Fruit fly (Drosophila melanogaster): Measurements from ENCODE around the gene Ranbp21.

Gene Ranbp21

dm6 chrX:19679207-19679606, 27.1 kb upstream of the Ranbp21 start:
- TF ChIP-seq Dll (optimal IDR thresholded peaks at IDR 0.05) (no peak), pan (optimal IDR thresholded peaks at IDR 0.05) (no peak), psq (optimal IDR thresholded peaks at IDR 0.05) (no peak), usp (GFP tag; optimal IDR thresholded peaks at IDR 0.05) (no peak), EcR (GFP tag; optimal IDR thresholded peaks at IDR 0.05) (no peak), CG8478 (optimal IDR thresholded peaks at IDR 0.05) (no peak)

- TF ChIP-seq CG8478 (optimal IDR thresholded peaks at IDR 0.05): no peak
- no peak for TF ChIP-seq pan (optimal IDR thresholded peaks at IDR 0.05)
- no peak for TF ChIP-seq EcR (GFP tag; optimal IDR thresholded peaks at IDR 0.05)
- no peak for TF ChIP-seq Dll (optimal IDR thresholded peaks at IDR 0.05)
- no peak for TF ChIP-seq usp (GFP tag; optimal IDR thresholded peaks at IDR 0.05)
Observed at dm6 chrX:19675662-19676061, 23.6 kb upstream of the Ranbp21 start, which contains the start of gene et. TSS of gene et (minus strand) at chrX:19675891.

dm6 chrX:19668405-19668804, 16.3 kb upstream of the Ranbp21 start:
- TF ChIP-seq Dll (optimal IDR thresholded peaks at IDR 0.05) (no peak), usp (GFP tag; optimal IDR thresholded peaks at IDR 0.05) (no peak), CG8478 (optimal IDR thresholded peaks at IDR 0.05) (no peak)

- no peak for TF ChIP-seq CG8478 (optimal IDR thresholded peaks at IDR 0.05)
Observed at dm6 chrX:19667444-19668104, 15.5 kb upstream of the Ranbp21 start.

dm6 chrX:19666991-19667409, 14.9 kb upstream of the Ranbp21 start, which contains the start of gene Zw:
TSS of gene Zw (plus strand) at chrX:19667252.
- TF ChIP-seq Dll (optimal IDR thresholded peaks at IDR 0.05) (peak; percentile 14), pan (optimal IDR thresholded peaks at IDR 0.05) (no peak)

dm6 chrX:19665684-19666141, 13.6 kb upstream of the Ranbp21 start:
- TF ChIP-seq pan (optimal IDR thresholded peaks at IDR 0.05) (no peak), EcR (GFP tag; optimal IDR thresholded peaks at IDR 0.05) (no peak), psq (optimal IDR thresholded peaks at IDR 0.05) (no peak), usp (GFP tag; optimal IDR thresholded peaks at IDR 0.05) (no peak), Dll (optimal IDR thresholded peaks at IDR 0.05) (peak; percentile 19), CG8478 (optimal IDR thresholded peaks at IDR 0.05) (no peak)

- TF ChIP-seq usp (GFP tag; optimal IDR thresholded peaks at IDR 0.05): no peak
- TF ChIP-seq pan (optimal IDR thresholded peaks at IDR 0.05): no peak
- TF ChIP-seq CG8478 (optimal IDR thresholded peaks at IDR 0.05): no peak
- no peak for TF ChIP-seq psq (optimal IDR thresholded peaks at IDR 0.05)
- TF ChIP-seq Dll (optimal IDR thresholded peaks at IDR 0.05): no peak
- no peak for TF ChIP-seq EcR (GFP tag; optimal IDR thresholded peaks at IDR 0.05)
Observed at dm6 chrX:19663859-19664728, 12.0 kb upstream of the Ranbp21 start, which contains the start of the genes CG14223 and Ssu72. TSS of gene CG14223 (minus strand) at chrX:19663971. TSS of gene Ssu72 (plus strand) at chrX:19664561.

dm6 chrX:19663196-19663858, 11.3 kb upstream of the Ranbp21 start:
- TF ChIP-seq pan (optimal IDR thresholded peaks at IDR 0.05): no peak
- no peak for TF ChIP-seq psq (optimal IDR thresholded peaks at IDR 0.05)
- no peak for TF ChIP-seq usp (GFP tag; optimal IDR thresholded peaks at IDR 0.05)
- TF ChIP-seq EcR (GFP tag; optimal IDR thresholded peaks at IDR 0.05): no peak
- TF ChIP-seq CG8478 (optimal IDR thresholded peaks at IDR 0.05): no peak
- TF ChIP-seq Dll (optimal IDR thresholded peaks at IDR 0.05): peak; percentile 2

dm6 chrX:19662583-19663195, 10.6 kb upstream of the Ranbp21 start:
- TF ChIP-seq Dll (optimal IDR thresholded peaks at IDR 0.05): peak; percentile 53
- no peak for TF ChIP-seq pan (optimal IDR thresholded peaks at IDR 0.05)

- TF ChIP-seq Dll (optimal IDR thresholded peaks at IDR 0.05) (no peak), psq (optimal IDR thresholded peaks at IDR 0.05) (no peak), usp (GFP tag; optimal IDR thresholded peaks at IDR 0.05) (no peak), CG8478 (optimal IDR thresholded peaks at IDR 0.05) (no peak), pan (optimal IDR thresholded peaks at IDR 0.05) (no peak), EcR (GFP tag; optimal IDR thresholded peaks at IDR 0.05) (no peak)
Observed at dm6 chrX:19645873-19646541, 6.1 kb downstream of the Ranbp21 start, which contains the start of gene Arp10. TSS of gene Arp10 (minus strand) at chrX:19646176.

dm6 chrX:19642819-19643504, 9.1 kb downstream of the Ranbp21 start, which contains the start of the genes CG12237 and Sec61gamma:
TSS of gene CG12237 (minus strand) at chrX:19642869.
TSS of gene Sec61gamma (plus strand) at chrX:19643327.
- TF ChIP-seq Dll (optimal IDR thresholded peaks at IDR 0.05) (no peak), pan (optimal IDR thresholded peaks at IDR 0.05) (no peak), CG8478 (optimal IDR thresholded peaks at IDR 0.05) (no peak), usp (GFP tag; optimal IDR thresholded peaks at IDR 0.05) (no peak), psq (optimal IDR thresholded peaks at IDR 0.05) (no peak), EcR (GFP tag; optimal IDR thresholded peaks at IDR 0.05) (no peak)
